Fruit fly (Drosophila melanogaster): ENCODE results near the gene CG34175.

Gene CG34175

dm6 chr2L:3369083-3369653 is 28.7 kb upstream of the CG34175 start (continued):
- TF ChIP-seq CG11696 (GFP tag; IDR thresholded peaks at IDR 0.05) = no peak
- peak; percentile 22 for TF ChIP-seq CG5180 (GFP tag; optimal IDR thresholded peaks at IDR 0.05)
- no peak for TF ChIP-seq YL-1 (GFP tag; optimal IDR thresholded peaks at IDR 0.05)
- no peak for TF ChIP-seq CG6175 (GFP tag; IDR thresholded peaks at IDR 0.05)
- no peak for TF ChIP-seq stwl (tag; optimal IDR thresholded peaks at IDR 0.05)
- peak; percentile 97 for TF ChIP-seq exex (tag; optimal IDR thresholded peaks at IDR 0.05)
- peak; percentile 3 for TF ChIP-seq HHEX (GFP tag; optimal IDR thresholded peaks at IDR 0.05)
- TF ChIP-seq CG15479 (GFP tag; optimal IDR thresholded peaks at IDR 0.05) = no peak
- 0 out of 4 replicates have a peak, but pooled peaks have one; percentile 62 for TF ChIP-seq chinmo (GFP tag; IDR thresholded peaks at IDR 0.05; ENCODE audit: partially characterized antibody)
- TF ChIP-seq jigr1 (GFP tag; IDR thresholded peaks at IDR 0.05) = no peak
- TF ChIP-seq CG10543 (GFP tag; optimal IDR thresholded peaks at IDR 0.05) = peak; percentile 68
- no peak for TF ChIP-seq ap (GFP tag; IDR thresholded peaks at IDR 0.05)
- TF ChIP-seq vfl (GFP tag; optimal IDR thresholded peaks at IDR 0.05) = no peak
- TF ChIP-seq CG18599 (GFP tag; optimal IDR thresholded peaks at IDR 0.05) = peak; percentile 60
- TF ChIP-seq CG1832 (GFP tag; optimal IDR thresholded peaks at IDR 0.05) = no peak
- no peak for TF ChIP-seq nom (GFP tag; optimal IDR thresholded peaks at IDR 0.05)
- TF ChIP-seq BtbVII (GFP tag; optimal IDR thresholded peaks at IDR 0.05) = peak; percentile 49
- TF ChIP-seq Adf1 (GFP tag; IDR thresholded peaks at IDR 0.05) = 0 out of 2 replicates have a peak, but pooled peaks have one; percentile 25
- no peak for TF ChIP-seq CG9817 (tag; optimal IDR thresholded peaks at IDR 0.05)
- peak; percentile 5 for TF ChIP-seq CG2678 (tag; optimal IDR thresholded peaks at IDR 0.05)
- no peak for TF ChIP-seq CG18011 (GFP tag; optimal IDR thresholded peaks at IDR 0.05)
- peak; percentile 40 for TF ChIP-seq HmgZ (tag; optimal IDR thresholded peaks at IDR 0.05)
- TF ChIP-seq Ets65A (GFP tag) = peak; percentile 41
- TF ChIP-seq sug (tag; optimal IDR thresholded peaks at IDR 0.05) = peak; percentile 85
- TF ChIP-seq CG12769 (tag; optimal IDR thresholded peaks at IDR 0.05) = no peak
- TF ChIP-seq mirr (GFP tag; optimal IDR thresholded peaks at IDR 0.05) = peak; percentile 84
- peak; percentile 10 for TF ChIP-seq CG6813 (GFP tag; optimal IDR thresholded peaks at IDR 0.05)
- TF ChIP-seq dm (GFP tag; optimal IDR thresholded peaks at IDR 0.05) = no peak
- no peak for TF ChIP-seq CG11398 (GFP tag; optimal IDR thresholded peaks at IDR 0.05)
- no peak for TF ChIP-seq CG7987 (GFP tag; optimal IDR thresholded peaks at IDR 0.05)
- TF ChIP-seq eve (GFP tag; optimal IDR thresholded peaks at IDR 0.05) = no peak
- TF ChIP-seq klu (GFP tag; IDR thresholded peaks at IDR 0.05) = no peak
- TF ChIP-seq ato (GFP tag; IDR thresholded peaks at IDR 0.05; ENCODE audit: partially characterized antibody) = no peak
- TF ChIP-seq CG34376 (GFP tag; optimal IDR thresholded peaks at IDR 0.05) = peak; percentile 81
- peak; percentile 70 for TF ChIP-seq Hey (tag; optimal IDR thresholded peaks at IDR 0.05)
- peak; percentile 25 for TF ChIP-seq B-H2 (GFP tag; optimal IDR thresholded peaks at IDR 0.05)
- no peak for TF ChIP-seq sim (GFP tag; IDR thresholded peaks at IDR 0.05)
- TF ChIP-seq grn (GFP tag; optimal IDR thresholded peaks at IDR 0.05) = peak; percentile 72
- no peak for TF ChIP-seq stc (GFP tag; IDR thresholded peaks at IDR 0.05)
- peak; percentile 72 for TF ChIP-seq cwo (GFP tag; optimal IDR thresholded peaks at IDR 0.05)
- no peak for TF ChIP-seq Dad (GFP tag; optimal IDR thresholded peaks at IDR 0.05)
- TF ChIP-seq insv (GFP tag; optimal IDR thresholded peaks at IDR 0.05) = no peak
- TF ChIP-seq crol (GFP tag; IDR thresholded peaks at IDR 0.05) = peak; percentile 80
- TF ChIP-seq pita (GFP tag; optimal IDR thresholded peaks at IDR 0.05) = no peak
- no peak for TF ChIP-seq Dll (GFP tag; IDR thresholded peaks at IDR 0.05; ENCODE audit: partially characterized antibody)
